Worm (Caenorhabditis elegans) whole organism, early embryonic: Measurements from ENCODE around the gene rpl-11.1.

ENCODE experiments used
- B0310.2 ChIP-seq: sonication (generic microtip); optimal IDR thresholded peaks from 2 replicates; lab custom pipeline; 2016; ENCODE audit warnings: mild to moderate bottlenecking, missing genetic modification characterization, missing compliant biosample characterization
- ceh-13 ChIP-seq: fragments of 200-800 bp; sonication (Bioruptor generic); optimal IDR thresholded peaks from 2 replicates; lab custom pipeline; 2018; ENCODE audit warnings: mild to moderate bottlenecking, missing genetic modification characterization, missing compliant biosample characterization
- ceh-36 ChIP-seq: sonication (generic microtip); optimal IDR thresholded peaks from 2 replicates; lab custom pipeline; 2016; ENCODE audit warnings: missing genetic modification characterization, inconsistent platforms, missing compliant biosample characterization
- scrt-1 ChIP-seq: fragments of 200-800 bp; sonication (Bioruptor generic); IDR thresholded peaks from 2 replicates; pipeline ENCODE4 v1.3.6; 2022; ENCODE audit warnings: missing genetic modification characterization, missing compliant biosample characterization
- sea-1 ChIP-seq: fragments of 200-800 bp; sonication (Bioruptor generic); conservative IDR thresholded peaks from 2 replicates; pipeline ENCODE4 v1.3.6; 2022; ENCODE audit warnings: missing genetic modification characterization, missing compliant biosample characterization
- tbx-11 ChIP-seq: fragments of 200-800 bp; sonication (Bioruptor generic); IDR thresholded peaks from 2 replicates; pipeline ENCODE4 v1.3.6; 2022; ENCODE audit warnings: missing genetic modification characterization, missing compliant biosample characterization

The rpl-11.1 gene

DNA sequence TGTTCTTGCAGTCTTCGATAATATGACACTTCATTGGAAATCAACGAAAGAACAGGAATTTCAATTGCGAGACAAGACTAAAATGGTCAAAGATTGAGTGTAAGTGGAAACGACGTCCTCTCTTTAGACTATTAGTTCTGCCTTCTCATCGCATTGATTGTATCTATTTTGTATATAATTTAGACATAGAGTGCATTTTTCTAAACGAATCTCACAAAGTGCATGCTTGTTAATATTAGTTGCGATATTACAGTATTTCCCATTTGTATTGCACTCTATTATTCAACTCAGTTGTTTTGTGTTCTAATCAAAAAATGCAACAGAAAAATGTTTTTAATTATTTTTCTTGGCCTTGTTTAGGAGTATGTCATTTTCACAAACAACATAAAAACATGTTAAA lies 47.6 kb downstream of the rpl-11.1 start, which contains the start of gene nhr-93:
TSS of gene nhr-93 (minus strand) at position 101 of the 400 bp plus-strand sequence.
- TF ChIP-seq ceh-36 (tag; lab: Kevin White, UChicago): no peak
- TF ChIP-seq scrt-1 (GFP tag; lab: Robert Waterston, UW): no peak
- no peak for TF ChIP-seq B0310.2 (tag; lab: Kevin White, UChicago)
- TF ChIP-seq sea-1 (GFP tag; lab: Robert Waterston, UW): no peak
- TF ChIP-seq tbx-11 (GFP tag; lab: Robert Waterston, UW): no peak
- TF ChIP-seq ceh-13: no peak
